Worm (Caenorhabditis elegans) whole organism, mixed stage, embryonic: Measurements from ENCODE around the gene cox-10.

ENCODE experiments used
- ham-2 ChIP-seq: fragments of 200-800 bp; sonication (Bioruptor generic); optimal IDR thresholded peaks from 2 replicates; lab custom pipeline; 2018; ENCODE audit warnings: mild to moderate bottlenecking, missing genetic modification characterization, missing compliant biosample characterization
- nhr-28 ChIP-seq: fragments of 150-350 bp; optimal IDR thresholded peaks from 2 replicates; lab custom pipeline; 2014; ENCODE audit warnings: missing biosample characterization, missing genetic modification characterization

DNA sequence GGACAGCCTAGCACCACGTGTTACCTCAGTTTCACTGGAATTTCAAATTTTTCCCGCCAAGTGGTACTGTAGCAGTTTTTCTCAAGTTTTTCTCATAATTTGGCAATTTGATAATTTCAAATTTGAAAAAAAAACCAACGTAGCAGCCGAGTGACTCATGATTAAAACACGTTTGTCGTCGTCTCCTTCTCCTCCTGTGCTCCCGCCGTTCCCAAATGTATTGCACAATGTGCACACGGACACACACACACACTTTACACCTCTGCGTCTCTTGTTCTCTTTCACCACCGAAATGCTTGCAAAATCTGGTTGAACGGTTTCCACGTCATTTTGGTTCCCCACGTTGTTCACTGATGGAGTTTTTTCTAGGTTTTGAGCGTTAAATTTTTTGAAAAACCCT, 11.6 kb downstream of the cox-10 start:
- no peak for TF ChIP-seq nhr-28
- no peak for TF ChIP-seq ham-2
